Fruit fly (Drosophila melanogaster): ENCODE data around the gene ppk28.
A peak's percentile ranks its signal among the peaks of the same experiment; 100 is the strongest.

ppk28 gene

dm6 chrX:16848978-16849377 is 43.1 kb downstream of the ppk28 start (continued):
- TF ChIP-seq Ravus (GFP tag; IDR thresholded peaks at IDR 0.05) (no peak), danr (GFP tag; IDR thresholded peaks at IDR 0.05) (no peak), CG6254 (GFP tag; optimal IDR thresholded peaks at IDR 0.05) (peak; percentile 18), hkb (optimal IDR thresholded peaks at IDR 0.05) (no peak), hkb (GFP tag; IDR thresholded peaks at IDR 0.05) (peak; percentile 43; the same call in 1 of the 2 replicates), ewg (GFP tag; optimal IDR thresholded peaks at IDR 0.05) (no peak), fd96Cb (tag; optimal IDR thresholded peaks at IDR 0.05) (peak; percentile 28), Sox100B (GFP tag; optimal IDR thresholded peaks at IDR 0.05) (peak; percentile 7), CG1832 (GFP tag; optimal IDR thresholded peaks at IDR 0.05) (no peak), CG1602 (GFP tag; optimal IDR thresholded peaks at IDR 0.05) (no peak), CG10267 (tag; optimal IDR thresholded peaks at IDR 0.05) (peak; percentile 8), CG10147 (GFP tag; optimal IDR thresholded peaks at IDR 0.05) (no peak), pan (optimal IDR thresholded peaks at IDR 0.05) (no peak), pan (GFP tag; optimal IDR thresholded peaks at IDR 0.05 in 1 of 2, IDR thresholded peaks at IDR 0.05 in 1 of 2) (peak in 1 of 2 experiments; percentile 8), fru (optimal IDR thresholded peaks at IDR 0.05) (no peak), bsh (GFP tag; optimal IDR thresholded peaks at IDR 0.05) (peak in 1 of 2 experiments; percentile 35), Deaf1 (tag; optimal IDR thresholded peaks at IDR 0.05) (no peak), kay (GFP tag; optimal IDR thresholded peaks at IDR 0.05) (no peak), tap (tag; optimal IDR thresholded peaks at IDR 0.05) (no peak), pb (GFP tag; optimal IDR thresholded peaks at IDR 0.05) (no peak), CG17912 (GFP tag; optimal IDR thresholded peaks at IDR 0.05) (no peak), Hr3 (GFP tag; optimal IDR thresholded peaks at IDR 0.05) (no peak), Dref (GFP tag; IDR thresholded peaks at IDR 0.05) (no peak), CG4820 (GFP tag; optimal IDR thresholded peaks at IDR 0.05) (peak; percentile 1), NC2β (GFP tag; optimal IDR thresholded peaks at IDR 0.05) (no peak), row (GFP tag; IDR thresholded peaks at IDR 0.05) (peak; percentile 45; the same call in 2 of the 3 replicates), sisA (GFP tag; IDR thresholded peaks at IDR 0.05) (peak; percentile 41), NfI (GFP tag; optimal IDR thresholded peaks at IDR 0.05) (no peak), CG7839 (tag; optimal IDR thresholded peaks at IDR 0.05) (peak; percentile 4), ci (GFP tag; IDR thresholded peaks at IDR 0.05) (0 out of 3 replicates have a peak, but pooled peaks have one; percentile 33)

dm6 chrX:16849517-16849916 is 43.6 kb downstream of the ppk28 start:
- peak; percentile 72 for TF ChIP-seq sr (GFP tag; IDR thresholded peaks at IDR 0.05)
- TF ChIP-seq repo (GFP tag; optimal IDR thresholded peaks at IDR 0.05) = no peak
- TF ChIP-seq Ets65A (GFP tag) = peak; percentile 9
- TF ChIP-seq CG4360 (GFP tag; IDR thresholded peaks at IDR 0.05) = peak; percentile 84
- peak in 1 of 2 experiments; percentile 48 for TF ChIP-seq Hr78 (GFP tag; optimal IDR thresholded peaks at IDR 0.05)
- TF ChIP-seq Blimp-1 (GFP tag; optimal IDR thresholded peaks at IDR 0.05) = no peak
- no peak for TF ChIP-seq mirr (GFP tag; optimal IDR thresholded peaks at IDR 0.05)
- no peak for TF ChIP-seq YL-1 (GFP tag; optimal IDR thresholded peaks at IDR 0.05)
- TF ChIP-seq Adf1 (GFP tag; IDR thresholded peaks at IDR 0.05) = peak; percentile 71

DNA sequence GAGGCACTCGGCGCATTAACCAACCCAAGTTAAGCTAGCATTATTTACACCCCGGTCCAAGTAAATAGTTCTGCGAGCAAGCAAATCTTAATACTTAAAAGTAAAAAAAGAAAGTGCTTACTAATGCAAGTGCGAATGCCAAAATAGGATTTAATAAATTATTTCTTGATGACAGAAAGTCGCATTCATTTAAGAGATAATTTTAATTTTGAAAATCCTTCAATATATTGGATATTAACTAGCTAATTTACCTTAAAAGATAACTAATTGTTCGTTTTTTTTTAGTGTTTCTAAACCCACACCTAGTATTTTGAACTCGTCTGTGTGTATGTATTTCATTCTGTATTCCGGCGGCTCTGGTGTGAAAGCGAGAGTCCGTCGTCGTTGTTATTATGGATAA is 48.9 kb downstream of the ppk28 start:
- peak; percentile 37 for TF ChIP-seq CG6854 (GFP tag; optimal IDR thresholded peaks at IDR 0.05)
- peak; percentile 29 for TF ChIP-seq Hr3 (GFP tag; optimal IDR thresholded peaks at IDR 0.05)
- TF ChIP-seq gro (GFP tag; optimal IDR thresholded peaks at IDR 0.05) = no peak
- peak; percentile 57 for TF ChIP-seq lab (GFP tag; optimal IDR thresholded peaks at IDR 0.05)
- TF ChIP-seq chm (GFP tag; IDR thresholded peaks at IDR 0.05) = no peak
- TF ChIP-seq CG12219 (GFP tag; optimal IDR thresholded peaks at IDR 0.05) = peak; percentile 45
- 0 out of 2 replicates have a peak, but pooled peaks have one; percentile 23 for TF ChIP-seq H2.0 (GFP tag; IDR thresholded peaks at IDR 0.05)
- no peak for TF ChIP-seq yki (optimal IDR thresholded peaks at IDR 0.05)
- no peak for TF ChIP-seq CG6813 (GFP tag; optimal IDR thresholded peaks at IDR 0.05)
- TF ChIP-seq Ssrp (tag; optimal IDR thresholded peaks at IDR 0.05) = peak; percentile 44
- peak; percentile 49; the same call in 1 of the 2 replicates for TF ChIP-seq CG6689 (GFP tag; IDR thresholded peaks at IDR 0.05)
- no peak for TF ChIP-seq pan (optimal IDR thresholded peaks at IDR 0.05)
- TF ChIP-seq pan (GFP tag; optimal IDR thresholded peaks at IDR 0.05 in 1 of 2, IDR thresholded peaks at IDR 0.05 in 1 of 2) = peak in 1 of 2 experiments; percentile 53
- TF ChIP-seq BtbVII (GFP tag; optimal IDR thresholded peaks at IDR 0.05) = peak; percentile 43
- TF ChIP-seq CG18599 (GFP tag; optimal IDR thresholded peaks at IDR 0.05) = peak; percentile 47

Measured in whole organism, embryonic.